Worm (Caenorhabditis elegans) whole organism, L4 larva: ENCODE data around the gene ubq-2.

Experiments
- Y5F2A.4 ChIP-seq: fragments of 200-800 bp; sonication (Bioruptor generic); optimal IDR thresholded peaks from 2 replicates; lab custom pipeline; 2018; ENCODE audit warnings: mild to moderate bottlenecking, missing genetic modification characterization, missing compliant biosample characterization
- aly-2 ChIP-seq: sonication (generic microtip); optimal IDR thresholded peaks from 2 replicates; lab custom pipeline; 2018; ENCODE audit warnings: missing biosample characterization, missing genetic modification characterization
- ama-1 ChIP-seq: fragments of 150-350 bp; optimal IDR thresholded peaks from 2 replicates; lab custom pipeline; 2014; ENCODE audit warnings: inconsistent platforms, mixed read lengths
- lin-13 ChIP-seq: fragments of 150-350 bp; optimal IDR thresholded peaks from 2 replicates; lab custom pipeline; 2014; ENCODE audit warnings: missing biosample characterization, missing genetic modification reagents, missing genetic modification characterization
- lir-3 ChIP-seq: sonication (generic microtip); optimal IDR thresholded peaks from 2 replicates; lab custom pipeline; 2016; ENCODE audit warnings: mild to moderate bottlenecking, missing genetic modification characterization, missing compliant biosample characterization
- mep-1 ChIP-seq: fragments of 150-350 bp; sonication (generic microtip); optimal IDR thresholded peaks from 3 replicates; lab custom pipeline; 2014; ENCODE audit warnings: missing biosample characterization, missing genetic modification characterization
- skn-1 ChIP-seq: fragments of 150-350 bp; optimal IDR thresholded peaks from 2 replicates; lab custom pipeline; 2014; ENCODE audit warnings: missing biosample characterization, missing genetic modification characterization
- snpc-4 ChIP-seq: fragments of 150-350 bp; optimal IDR thresholded peaks from 2 replicates; lab custom pipeline; 2014; ENCODE audit warnings: missing biosample characterization, missing genetic modification characterization

DNA sequence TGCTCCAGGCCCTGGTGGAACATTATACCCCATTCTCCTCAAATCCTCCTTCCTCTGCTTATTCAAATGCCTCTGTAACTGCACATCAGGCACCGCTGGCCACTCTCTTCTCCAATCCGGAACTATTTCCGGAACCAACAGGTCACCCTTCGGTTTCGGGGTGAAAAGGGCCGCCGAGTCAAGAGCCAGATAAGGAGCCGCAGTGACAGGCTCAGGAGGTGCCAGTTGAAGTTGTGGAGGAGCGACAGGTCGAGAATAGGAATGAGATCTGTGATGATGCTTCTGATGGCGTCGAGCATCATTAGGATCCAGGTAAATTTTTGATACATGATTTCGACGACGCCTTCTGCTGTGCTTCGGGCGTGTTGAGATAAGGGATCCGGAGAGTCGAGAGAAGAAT, 19.9 kb upstream of the ubq-2 start:
- no peak for TF ChIP-seq mep-1
- TF ChIP-seq lir-3 (tag; lab: Kevin White, UChicago), result no peak
- TF ChIP-seq aly-2 (tag; lab: Kevin White, UChicago), result no peak
- no peak for TF ChIP-seq snpc-4 (tag; lab: Kevin White, UChicago)
- TF ChIP-seq skn-1 (tag; lab: Kevin White, UChicago), result no peak
- no peak for TF ChIP-seq lin-13 (GFP tag; lab: Kevin White, UChicago)
- no peak for TF ChIP-seq Y5F2A.4
- TF ChIP-seq ama-1 (lab: Kevin White, UChicago), result no peak
